Fruit fly (Drosophila melanogaster) whole organism, embryonic: ENCODE results near the gene mRpL19.

Experiments
- Bteb2 ChIP-seq: fragments of 200-800 bp; sonication (Bioruptor generic); optimal IDR thresholded peaks from 2 replicates; lab custom pipeline; 2016; ENCODE audit warnings: missing biosample characterization, missing genetic modification characterization
- CG2120 ChIP-seq: fragments of 200-800 bp; sonication (Bioruptor generic); optimal IDR thresholded peaks from 3 replicates; lab custom pipeline; 2016; ENCODE audit warnings: missing biosample characterization, missing genetic modification characterization
- CG32772 ChIP-seq: fragments of 200-800 bp; sonication (Bioruptor generic); IDR thresholded peaks from 2 replicates; pipeline ENCODE4 v1.3.6; 2022; ENCODE audit warnings: missing biosample characterization, missing genetic modification characterization
- CG5953 ChIP-seq: fragments of 200-800 bp; sonication (Bioruptor generic); IDR thresholded peaks from 2 replicates; pipeline ENCODE4 v1.3.6; 2022; ENCODE audit warnings: missing biosample characterization, missing genetic modification characterization
- CTCF ChIP-seq: fragments of 200-800 bp; sonication (Bioruptor generic); optimal IDR thresholded peaks from 2 replicates; lab custom pipeline; 2017; ENCODE audit warnings: missing biosample characterization, mild to moderate bottlenecking, missing genetic modification characterization, moderate library complexity
- Dfd ChIP-seq, 2 experiments: fragments of >200 bp; optimal IDR thresholded peaks; 2 replicates each; lab custom pipeline; 2017; ENCODE audit warnings: missing biosample characterization in 2 of 2, missing genetic modification characterization in 2 of 2
- Gug ChIP-seq: fragments of 200-800 bp; sonication (Bioruptor generic); IDR thresholded peaks from 4 replicates; pipeline ENCODE4 v1.3.6; 2022; ENCODE audit warnings: missing biosample characterization, missing genetic modification characterization
- bowl ChIP-seq: fragments of 200-800 bp; sonication (Bioruptor generic); IDR thresholded peaks from 2 replicates; pipeline ENCODE4 v1.3.6; 2022; ENCODE audit warnings: missing biosample characterization, missing genetic modification characterization
- esg ChIP-seq: fragments of 200-800 bp; sonication (Bioruptor generic); conservative IDR thresholded peaks from 2 replicates; pipeline ENCODE4 v1.3.6; 2022; ENCODE audit warnings: missing biosample characterization, missing genetic modification characterization
- mld ChIP-seq: fragments of 200-800 bp; sonication (Bioruptor generic); IDR thresholded peaks from 3 replicates; pipeline ENCODE4 v1.3.6; 2022; ENCODE audit warnings: missing biosample characterization, missing genetic modification characterization; ENCODE audit not compliant: partially characterized antibody
- pita ChIP-seq: fragments of 200-800 bp; sonication (Bioruptor generic); optimal IDR thresholded peaks from 2 replicates; lab custom pipeline; 2017; ENCODE audit warnings: missing biosample characterization, mild to moderate bottlenecking, missing genetic modification characterization
- psq ChIP-seq: fragments of 200-800 bp; sonication (Bioruptor generic); optimal IDR thresholded peaks from 2 replicates; lab custom pipeline; 2017; ENCODE audit warnings: missing biosample characterization, missing genetic modification characterization

DNA sequence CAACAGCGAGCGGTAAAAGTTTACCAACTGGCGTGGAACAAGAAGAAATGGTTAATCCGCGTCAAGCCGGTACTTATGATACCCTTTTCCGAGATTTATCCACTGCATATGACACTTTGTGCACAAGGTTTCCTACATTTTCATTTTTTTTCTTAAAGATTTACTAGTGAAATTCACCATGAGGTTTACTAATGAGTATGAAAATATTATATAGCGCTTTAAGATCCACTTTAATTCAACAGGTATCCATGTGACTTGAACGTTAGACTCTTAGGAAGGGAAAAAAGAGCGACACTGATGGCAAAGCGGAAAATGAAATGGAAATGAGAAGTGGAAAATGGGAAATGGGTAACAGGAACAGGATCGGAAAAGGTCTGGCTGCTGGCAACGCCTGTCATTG lies 35.3 kb upstream of the mRpL19 start:
- TF ChIP-seq CTCF (no peak), psq (GFP tag; lab: Kevin White, UChicago) (no peak), CG2120 (GFP tag; lab: Kevin White, UChicago) (no peak), pita (GFP tag; lab: Kevin White, UChicago) (no peak), CG32772 (GFP tag; lab: Robert Waterston, UW) (no peak), Bteb2 (GFP tag; lab: Kevin White, UChicago) (no peak), mld (no peak), CG5953 (GFP tag; lab: Robert Waterston, UW) (no peak), bowl (GFP tag; lab: Robert Waterston, UW) (no peak), Gug (GFP tag; lab: Robert Waterston, UW) (no peak), esg (GFP tag; lab: Robert Waterston, UW) (no peak), Dfd (GFP tag; optimal IDR thresholded peaks at IDR 0.05; lab: Kevin White, UChicago) (no peak)
